Fruit fly (Drosophila melanogaster) whole organism, pupa: ENCODE results near the gene Spec2.

Source experiments
- CG13204 ChIP-seq: fragments of 200-800 bp; sonication (Bioruptor generic); optimal IDR thresholded peaks from 2 replicates; lab custom pipeline; 2018; ENCODE audit warnings: missing biosample characterization, mild to moderate bottlenecking, missing genetic modification characterization, moderate library complexity
- CG14655 ChIP-seq: fragments of 200-800 bp; sonication (Bioruptor generic); optimal IDR thresholded peaks from 3 replicates; lab custom pipeline; 2017; ENCODE audit warnings: mild to moderate bottlenecking, missing biosample characterization, missing genetic modification reagents, missing genetic modification characterization
- CG15710 ChIP-seq: fragments of 200-800 bp; sonication (Bioruptor generic); optimal IDR thresholded peaks from 2 replicates; lab custom pipeline; 2018; ENCODE audit warnings: missing biosample characterization, mild to moderate bottlenecking, missing genetic modification characterization, moderate library complexity
- CG4496 ChIP-seq: fragments of 200-800 bp; sonication (Bioruptor generic); IDR thresholded peaks from 3 replicates; pipeline ENCODE4 v1.3.6; 2022; ENCODE audit warnings: missing biosample characterization, missing genetic modification characterization
- CG8159 ChIP-seq: fragments of 200-800 bp; sonication (Bioruptor generic); optimal IDR thresholded peaks from 3 replicates; lab custom pipeline; 2018; ENCODE audit warnings: missing biosample characterization, mild to moderate bottlenecking, missing genetic modification characterization, moderate library complexity
- CG8301 ChIP-seq: fragments of 200-800 bp; sonication (Bioruptor generic); optimal IDR thresholded peaks from 2 replicates; lab custom pipeline; 2018; ENCODE audit warnings: missing biosample characterization, mild to moderate bottlenecking, missing genetic modification characterization
- CG9948 ChIP-seq: fragments of 200-800 bp; sonication (Bioruptor generic); optimal IDR thresholded peaks from 2 replicates; lab custom pipeline; 2018; ENCODE audit warnings: missing biosample characterization, mild to moderate bottlenecking, missing genetic modification characterization, moderate library complexity
- D1 ChIP-seq: fragments of 200-800 bp; sonication (Bioruptor generic); optimal IDR thresholded peaks from 2 replicates; lab custom pipeline; 2018; ENCODE audit warnings: missing biosample characterization, mild to moderate bottlenecking, missing genetic modification characterization, moderate library complexity
- EcR ChIP-seq: fragments of 200-800 bp; sonication (Bioruptor generic); optimal IDR thresholded peaks from 3 replicates; lab custom pipeline; 2019; ENCODE audit warnings: missing biosample characterization, missing genetic modification characterization, mild to moderate bottlenecking, moderate library complexity, missing genetic modification reagents
- Ets98B ChIP-seq: fragments of 200-800 bp; sonication (Bioruptor generic); IDR thresholded peaks from 2 replicates; pipeline ENCODE4 v1.3.6; 2022; ENCODE audit warnings: missing biosample characterization, missing genetic modification characterization
- Pif1A ChIP-seq: fragments of 200-800 bp; sonication (Bioruptor generic); optimal IDR thresholded peaks from 3 replicates; lab custom pipeline; 2016; ENCODE audit warnings: missing biosample characterization, missing genetic modification characterization
- Snoo ChIP-seq: fragments of 200-800 bp; sonication (Bioruptor generic); optimal IDR thresholded peaks from 3 replicates; lab custom pipeline; 2017; ENCODE audit warnings: missing biosample characterization, mild to moderate bottlenecking, missing genetic modification characterization, inconsistent platforms
- rn ChIP-seq: fragments of 200-800 bp; sonication (Bioruptor generic); IDR thresholded peaks from 2 replicates; pipeline ENCODE4 v1.3.6; 2022; ENCODE audit warnings: missing biosample characterization, missing genetic modification characterization

DNA sequence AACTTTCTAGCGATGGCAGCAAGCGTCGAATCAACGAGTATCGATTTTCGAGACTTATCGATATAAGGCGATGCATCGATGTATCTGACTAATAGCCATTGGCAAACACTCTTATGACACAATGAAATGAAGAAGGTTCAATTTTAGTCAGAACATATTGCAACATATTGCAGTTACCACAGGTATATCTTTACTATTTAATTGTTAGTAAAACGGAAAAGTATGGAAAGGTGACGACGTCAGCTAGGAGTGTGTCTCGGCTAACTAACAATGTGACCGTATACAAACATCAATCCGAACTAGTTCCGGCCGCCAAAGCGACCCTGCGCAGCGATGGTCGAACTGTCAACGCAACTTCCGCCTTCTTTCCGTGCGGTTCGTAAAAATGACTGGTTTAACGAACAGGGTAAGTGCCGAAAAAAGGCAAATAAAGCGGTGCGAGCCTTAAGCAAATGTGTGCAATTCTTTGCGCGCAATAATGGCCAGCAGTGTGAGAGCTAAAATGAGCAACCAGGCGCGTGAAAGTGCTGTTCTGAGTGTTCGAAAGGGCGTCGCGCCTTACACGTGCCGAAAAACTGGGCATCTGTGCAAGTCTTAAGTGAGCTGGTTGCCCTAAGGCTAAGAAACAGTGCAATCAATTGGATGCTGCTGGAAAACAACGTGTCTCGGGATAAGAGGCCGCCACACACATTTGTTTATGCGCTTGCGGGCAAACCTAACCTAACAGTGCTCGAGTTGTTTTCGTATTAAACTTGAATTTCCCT lies at the start of gene Spec2, which contains the start of the genes Dph4 and RpL13A:
- TF ChIP-seq CG15710 (tag; lab: Kevin White, UChicago) (peak; percentile 63), CG14655 (GFP tag; lab: Kevin White, UChicago) (no peak), Ets98B (GFP tag; lab: Robert Waterston, UW) (no peak), EcR (GFP tag; lab: Kevin White, UChicago) (no peak), D1 (tag; lab: Kevin White, UChicago) (no peak), CG13204 (GFP tag; lab: Kevin White, UChicago) (no peak), CG8159 (no peak), CG8301 (tag; lab: Kevin White, UChicago) (peak; percentile 42), Pif1A (GFP tag; lab: Kevin White, UChicago) (no peak), Snoo (tag; lab: Kevin White, UChicago) (peak; percentile 94), CG9948 (tag; lab: Kevin White, UChicago) (peak; percentile 22), rn (no peak), CG4496 (no peak)
